Worm (Caenorhabditis elegans) whole organism, late embryonic: ENCODE data around the gene mdt-1.2.

Experiments
- C08G9.2 ChIP-seq: sonication (generic microtip); optimal IDR thresholded peaks from 2 replicates; lab custom pipeline; 2016; ENCODE audit warnings: mild to moderate bottlenecking, missing genetic modification characterization, moderate library complexity, missing compliant biosample characterization
- F13H6.1 ChIP-seq: sonication (generic microtip); optimal IDR thresholded peaks from 2 replicates; lab custom pipeline; 2016; ENCODE audit warnings: missing genetic modification characterization, missing compliant biosample characterization
- ceh-31 ChIP-seq: sonication (generic microtip); optimal IDR thresholded peaks from 2 replicates; lab custom pipeline; 2016; ENCODE audit warnings: missing genetic modification characterization, missing compliant biosample characterization
- ceh-6 ChIP-seq: fragments of 200-800 bp; sonication (Bioruptor generic); optimal IDR thresholded peaks from 2 replicates; lab custom pipeline; 2018; ENCODE audit warnings: mild to moderate bottlenecking, missing genetic modification characterization, missing compliant biosample characterization
- dmd-4 ChIP-seq: sonication (generic microtip); optimal IDR thresholded peaks from 2 replicates; lab custom pipeline; 2016; ENCODE audit warnings: borderline replicate concordance, missing genetic modification characterization, missing compliant biosample characterization
- dve-1 ChIP-seq: sonication (generic microtip); optimal IDR thresholded peaks from 2 replicates; lab custom pipeline; 2017; ENCODE audit warnings: antibody characterized with exemption, mild to moderate bottlenecking, missing genetic modification characterization, missing compliant biosample characterization
- elt-2 ChIP-seq: sonication (generic microtip); optimal IDR thresholded peaks from 2 replicates; lab custom pipeline; 2016; ENCODE audit warnings: missing genetic modification reagents, missing genetic modification characterization, missing compliant biosample characterization
- unc-42 ChIP-seq: sonication (generic microtip); optimal IDR thresholded peaks from 2 replicates; lab custom pipeline; 2016; ENCODE audit warnings: missing genotype, missing genetic modification characterization, missing compliant biosample characterization
- unc-55 ChIP-seq: sonication (generic microtip); optimal IDR thresholded peaks from 2 replicates; lab custom pipeline; 2017; ENCODE audit warnings: missing biosample characterization, missing genetic modification reagents, missing genetic modification characterization

DNA sequence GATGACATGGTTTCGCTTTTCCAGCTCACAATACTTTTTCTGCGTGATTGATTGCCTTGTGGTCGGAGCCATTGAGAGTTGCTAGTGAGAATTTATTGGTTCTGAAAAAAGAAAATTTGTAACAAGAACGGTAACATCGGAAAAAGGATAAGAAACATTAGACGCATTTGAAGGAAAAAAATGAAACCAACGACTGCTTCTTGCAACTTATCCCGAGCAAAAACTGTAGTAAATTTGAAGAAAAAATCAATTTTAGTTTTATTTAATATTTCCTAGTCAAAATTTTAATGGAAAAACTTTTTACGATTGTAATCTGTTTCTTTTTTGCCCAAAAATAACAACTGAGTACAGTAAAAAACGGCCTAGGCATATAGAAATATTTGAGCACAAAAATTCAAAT, 43.7 kb upstream of the mdt-1.2 start, which contains the start of gene lido-4:
- TF ChIP-seq F13H6.1 (tag; lab: Kevin White, UChicago) (no peak), ceh-6 (GFP tag; lab: Kevin White, UChicago) (no peak), C08G9.2 (no peak), unc-42 (tag; lab: Kevin White, UChicago) (no peak), dmd-4 (tag; lab: Kevin White, UChicago) (no peak), elt-2 (no peak), ceh-31 (tag; lab: Kevin White, UChicago) (no peak), unc-55 (GFP tag; lab: Kevin White, UChicago) (no peak), dve-1 (tag; lab: Kevin White, UChicago) (no peak)
